Worm (Caenorhabditis elegans): ENCODE measurements around the gene ser-7.

- TF ChIP-seq madf-8 (GFP tag; conservative IDR thresholded peaks at IDR 0.05) (no peak), madf-10 (tag; optimal IDR thresholded peaks at IDR 0.05) (no peak), ets-4 (GFP tag; optimal IDR thresholded peaks at IDR 0.05) (no peak), T07F8.4 (tag; optimal IDR thresholded peaks at IDR 0.05) (no peak), B0261.1 (tag; optimal IDR thresholded peaks at IDR 0.05) (no peak), unc-62 (GFP tag; optimal IDR thresholded peaks at IDR 0.05) (no peak), nfya-1 (tag; optimal IDR thresholded peaks at IDR 0.05; ENCODE audit: borderline replicate concordance, insufficient read depth) (no peak), nhr-90 (tag; optimal IDR thresholded peaks at IDR 0.05) (no peak), attf-6 (GFP tag; IDR thresholded peaks at IDR 0.05) (no peak), chd-7 (tag; optimal IDR thresholded peaks at IDR 0.05) (no peak), sea-2 (GFP tag; IDR thresholded peaks at IDR 0.05) (no peak), K11D2.4 (GFP tag; IDR thresholded peaks at IDR 0.05) (no peak), ztf-22 (GFP tag; optimal IDR thresholded peaks at IDR 0.05) (no peak)
These were observed 56.5 kb downstream of the ser-7 start for ce11 chrX:2729857-2730256.
